Fruit fly (Drosophila melanogaster): ENCODE measurements around the gene Muc68Ca.
"Not testable (repeated sequence)": the region's sequence is repeated elsewhere in the genome, so short reads cannot be mapped to it uniquely, and the experiment has no call there.

Muc68Ca gene

dm6 chr3L:11593778-11594177 lies 26.1 kb downstream of the Muc68Ca start (continued):
- 0 out of 3 replicates have a peak, but pooled peaks have one; percentile 54 for TF ChIP-seq eg (GFP tag; IDR thresholded peaks at IDR 0.05)
- no peak for TF ChIP-seq fkh (GFP tag; optimal IDR thresholded peaks at IDR 0.05)
- TF ChIP-seq CG11294 (GFP tag; IDR thresholded peaks at IDR 0.05) = no peak
- TF ChIP-seq CG6808 (GFP tag; optimal IDR thresholded peaks at IDR 0.05) = peak; percentile 29
- no peak for TF ChIP-seq fd59A (GFP tag; optimal IDR thresholded peaks at IDR 0.05)
- TF ChIP-seq Lpt (GFP tag; optimal IDR thresholded peaks at IDR 0.05) = peak; percentile 11
- no peak for TF ChIP-seq CG7368 (GFP tag; optimal IDR thresholded peaks at IDR 0.05)

dm6 chr3L:11591803-11592202 lies 28.1 kb downstream of the Muc68Ca start:
- no peak for TF ChIP-seq pdm3 (GFP tag; optimal IDR thresholded peaks at IDR 0.05)
- peak; percentile 62 for TF ChIP-seq CG7368 (GFP tag; optimal IDR thresholded peaks at IDR 0.05)
- TF ChIP-seq CG6163 (GFP tag; IDR thresholded peaks at IDR 0.05) = 0 out of 3 replicates have a peak, but pooled peaks have one; percentile 8
- TF ChIP-seq dac (GFP tag; optimal IDR thresholded peaks at IDR 0.05) = no peak

dm6 chr3L:11591131-11591530 lies 28.8 kb downstream of the Muc68Ca start, which contains the start of gene CG33268:
TSS of gene CG33268 (minus strand) at chr3L:11591231.
- no peak for TF ChIP-seq CG32006 (GFP tag; optimal IDR thresholded peaks at IDR 0.05)
- no peak for TF ChIP-seq CG6792 (GFP tag; optimal IDR thresholded peaks at IDR 0.05)
- no peak for TF ChIP-seq CG10631 (GFP tag; optimal IDR thresholded peaks at IDR 0.05)
- no peak for TF ChIP-seq salr (GFP tag; optimal IDR thresholded peaks at IDR 0.05)
- no peak for TF ChIP-seq fd59A (GFP tag; optimal IDR thresholded peaks at IDR 0.05)
- TF ChIP-seq Eip93F (GFP tag; optimal IDR thresholded peaks at IDR 0.05) = no peak
- no peak for TF ChIP-seq dsx (GFP tag; optimal IDR thresholded peaks at IDR 0.05; ENCODE audit: poor library complexity, severe bottlenecking)
- no peak for TF ChIP-seq vri (GFP tag; optimal IDR thresholded peaks at IDR 0.05)

dm6 chr3L:11589395-11589794 lies 30.5 kb downstream of the Muc68Ca start, which contains the start of gene CG7377:
TSS of gene CG7377 (plus strand) at chr3L:11589695.
- TF ChIP-seq eg (GFP tag; IDR thresholded peaks at IDR 0.05); fd59A (GFP tag; optimal IDR thresholded peaks at IDR 0.05); CG7368 (GFP tag; optimal IDR thresholded peaks at IDR 0.05): not testable (repeated sequence)

- TF ChIP-seq fkh (GFP tag; optimal IDR thresholded peaks at IDR 0.05) = peak; percentile 47
- TF ChIP-seq lz (GFP tag; optimal IDR thresholded peaks at IDR 0.05) = no peak
- 0 out of 3 replicates have a peak, but pooled peaks have one; percentile 42 for TF ChIP-seq CG6163 (GFP tag; IDR thresholded peaks at IDR 0.05)
Measured at dm6 chr3L:11588594-11588993, 31.3 kb downstream of the Muc68Ca start.

dm6 chr3L:11587720-11588580 lies 32.0 kb downstream of the Muc68Ca start, which contains the start of gene rt:
TSS of gene rt (minus strand) at chr3L:11587770.
- TF ChIP-seq ss (GFP tag; optimal IDR thresholded peaks at IDR 0.05) (peak; percentile 81 to 89), Eip75B (GFP tag; optimal IDR thresholded peaks at IDR 0.05) (peak; percentile 85), acj6 (GFP tag; optimal IDR thresholded peaks at IDR 0.05) (peak; percentile 77), Eip93F (GFP tag; optimal IDR thresholded peaks at IDR 0.05) (peak; percentile 51), CG3032 (tag; optimal IDR thresholded peaks at IDR 0.05) (peak; percentile 94), CG8319 (GFP tag; optimal IDR thresholded peaks at IDR 0.05) (peak; percentile 69), Smox (GFP tag; optimal IDR thresholded peaks at IDR 0.05) (peak; percentile 78), CG10669 (GFP tag; optimal IDR thresholded peaks at IDR 0.05) (peak; percentile 92), pdm3 (GFP tag; optimal IDR thresholded peaks at IDR 0.05) (peak; percentile 82), CG9139 (GFP tag; optimal IDR thresholded peaks at IDR 0.05) (peak; percentile 82), spab (GFP tag; optimal IDR thresholded peaks at IDR 0.05) (peak; percentile 86), Hr39 (GFP tag; optimal IDR thresholded peaks at IDR 0.05) (peak; percentile 62), CG6163 (GFP tag; IDR thresholded peaks at IDR 0.05) (peak; percentile 78; the same call in 2 of the 3 replicates), CG32006 (GFP tag; optimal IDR thresholded peaks at IDR 0.05) (peak; percentile 83), Sox15 (GFP tag; optimal IDR thresholded peaks at IDR 0.05) (peak; percentile 62), lz (GFP tag; optimal IDR thresholded peaks at IDR 0.05) (peak; percentile 83), vri (GFP tag; optimal IDR thresholded peaks at IDR 0.05) (peak; percentile 51), CG8119 (GFP tag; IDR thresholded peaks at IDR 0.05) (peak; percentile 83), net (GFP tag; optimal IDR thresholded peaks at IDR 0.05) (peak; percentile 84), OdsH (GFP tag; optimal IDR thresholded peaks at IDR 0.05) (peak; percentile 77), Sox14 (GFP tag; optimal IDR thresholded peaks at IDR 0.05) (peak; percentile 88), svp (GFP tag) (peak; percentile 92), eg (GFP tag; IDR thresholded peaks at IDR 0.05) (peak; percentile 74; the same call in 2 of the 3 replicates), Hr38 (GFP tag; optimal IDR thresholded peaks at IDR 0.05) (no peak), Met (GFP tag; optimal IDR thresholded peaks at IDR 0.05) (peak; percentile 87), topi (GFP tag; optimal IDR thresholded peaks at IDR 0.05) (peak; percentile 87), fd59A (GFP tag; optimal IDR thresholded peaks at IDR 0.05) (peak; percentile 90)

Measured in whole organism, prepupa.